Worm (Caenorhabditis elegans) whole organism, L4/young adult: ENCODE results near the gene F36D3.16.

Experiments
- W03F9.2 ChIP-seq: fragments of 150-350 bp; optimal IDR thresholded peaks from 2 replicates; lab custom pipeline; 2014; ENCODE audit warnings: missing biosample characterization, missing genetic modification characterization
- dao-5 ChIP-seq: sonication (generic microtip); optimal IDR thresholded peaks from 2 replicates; lab custom pipeline; 2016; ENCODE audit warnings: missing genotype, missing genetic modification characterization, moderate library complexity, missing compliant biosample characterization
- him-1 ChIP-seq: sonication (generic microtip); optimal IDR thresholded peaks from 2 replicates; lab custom pipeline; 2016; ENCODE audit warnings: missing genotype, missing genetic modification reagents, missing genetic modification characterization, missing compliant biosample characterization

ce11 chrV:16479275-16479674 lies 48.6 kb upstream of the F36D3.16 start, which contains the start of gene T08G3.11:
- no peak for TF ChIP-seq him-1 (tag; lab: Kevin White, UChicago)
- TF ChIP-seq W03F9.2 (tag; lab: Kevin White, UChicago) = no peak
- no peak for TF ChIP-seq dao-5 (tag; lab: Kevin White, UChicago)
